Worm (Caenorhabditis elegans) whole organism, young adult: ENCODE data around the gene F20A1.4.

Experiments
- Y56A3A.18 ChIP-seq: fragments of 200-800 bp; sonication (Bioruptor generic); IDR thresholded peaks from 2 replicates; pipeline ENCODE4 v1.3.6; 2022; ENCODE audit warnings: missing genetic modification reagents, missing genetic modification characterization, missing compliant biosample characterization
- nfya-1 ChIP-seq: sonication (generic microtip); optimal IDR thresholded peaks from 2 replicates; lab custom pipeline; 2017; ENCODE audit warnings: antibody characterized with exemption, missing compliant biosample characterization, missing genetic modification characterization, borderline replicate concordance; ENCODE audit not compliant: insufficient read depth
- rec-8 ChIP-seq, 2 experiments: sonication (generic microtip); optimal IDR thresholded peaks; 2 replicates each; lab custom pipeline; 2016; ENCODE audit warnings: mild to moderate bottlenecking in 2 of 2, missing genetic modification characterization in 2 of 2, missing genetic modification reagents in 2 of 2, missing genotype in 2 of 2, missing biosample characterization in 1 of 2, missing compliant biosample characterization in 1 of 2, moderate library complexity in 1 of 2

DNA sequence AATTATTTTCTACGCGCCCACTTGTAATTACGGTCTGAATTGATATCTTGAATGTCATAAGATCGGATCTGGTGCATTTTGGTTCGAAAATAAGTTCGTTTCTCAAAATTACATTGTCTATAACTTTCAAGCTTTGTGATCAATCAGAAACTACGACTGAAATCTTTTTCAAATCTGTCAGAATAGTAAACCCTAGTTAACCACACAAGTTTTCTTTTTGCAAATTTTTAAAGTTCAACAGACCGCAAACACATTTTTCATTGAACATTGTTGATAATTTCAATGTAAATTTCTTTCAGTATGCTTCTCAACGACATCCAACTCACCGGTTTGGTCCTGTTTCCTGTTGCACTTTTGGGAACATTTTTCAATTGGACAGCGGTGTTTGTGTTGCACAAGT is 50.1 kb downstream of the F20A1.4 start, which contains the start of gene srx-59:
- TF ChIP-seq Y56A3A.18 (GFP tag; lab: Robert Waterston, UW) (no peak), nfya-1 (tag; lab: Kevin White, UChicago) (no peak), rec-8 (tag; optimal IDR thresholded peaks at IDR 0.05; lab: Kevin White, UChicago) (no peak)
